Worm (Caenorhabditis elegans): ENCODE measurements around the gene str-138.
A peak's percentile ranks its signal among the peaks of the same experiment; 100 is the strongest.

str-138 gene

DNA sequence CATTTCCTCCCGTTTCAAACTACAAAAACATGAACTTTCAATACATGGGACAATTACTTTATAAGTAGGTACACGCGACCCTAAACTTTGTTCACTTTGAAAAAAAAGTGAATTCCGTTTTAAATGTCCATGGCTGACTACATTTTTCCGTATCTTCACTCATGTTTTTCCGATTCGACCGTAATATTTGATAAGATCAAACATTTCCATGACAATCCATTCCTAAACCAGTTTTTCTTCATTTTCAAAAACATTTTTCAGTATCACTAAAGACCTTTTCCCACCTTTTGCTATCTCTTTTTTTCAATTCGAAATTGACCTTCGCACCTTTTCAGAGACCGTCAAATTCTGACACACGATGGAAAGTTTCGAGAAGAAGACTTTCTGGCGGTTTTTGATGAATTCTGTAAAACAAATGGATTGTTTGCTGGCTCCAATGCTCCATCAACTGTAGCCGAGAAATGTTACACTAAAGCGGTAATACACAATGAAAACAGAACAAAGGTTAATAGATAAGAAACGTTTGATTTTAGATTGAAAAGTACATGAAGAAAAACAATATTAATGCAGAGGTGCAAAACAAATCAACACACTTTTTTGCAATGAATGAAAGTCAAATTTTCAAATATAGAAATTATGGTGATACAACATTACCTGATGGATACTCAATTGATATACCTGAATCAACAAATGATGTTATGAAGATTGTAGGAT, 30.9 kb upstream of the str-138 start:
- TF ChIP-seq ztf-4 (tag; optimal IDR thresholded peaks at IDR 0.05) (no peak), pha-4 (tag; optimal IDR thresholded peaks at IDR 0.05) (no peak), ceh-82 (tag; optimal IDR thresholded peaks at IDR 0.05) (no peak), egl-5 (tag; optimal IDR thresholded peaks at IDR 0.05) (no peak), nhr-11 (tag; optimal IDR thresholded peaks at IDR 0.05) (no peak), ceh-9 (tag; optimal IDR thresholded peaks at IDR 0.05) (no peak), fkh-2 (tag; optimal IDR thresholded peaks at IDR 0.05) (no peak), nhr-43 (tag; optimal IDR thresholded peaks at IDR 0.05; ENCODE audit: poor library complexity, severe bottlenecking) (peak; percentile 21), elt-1 (tag; optimal IDR thresholded peaks at IDR 0.05) (peak; percentile 16), R02D3.7 (tag; optimal IDR thresholded peaks at IDR 0.05) (no peak), hmg-11 (tag; optimal IDR thresholded peaks at IDR 0.05) (no peak), eor-1 (tag; optimal IDR thresholded peaks at IDR 0.05) (no peak), elt-3 (tag; optimal IDR thresholded peaks at IDR 0.05) (peak in 1 of 3 experiments; percentile 78)

DNA sequence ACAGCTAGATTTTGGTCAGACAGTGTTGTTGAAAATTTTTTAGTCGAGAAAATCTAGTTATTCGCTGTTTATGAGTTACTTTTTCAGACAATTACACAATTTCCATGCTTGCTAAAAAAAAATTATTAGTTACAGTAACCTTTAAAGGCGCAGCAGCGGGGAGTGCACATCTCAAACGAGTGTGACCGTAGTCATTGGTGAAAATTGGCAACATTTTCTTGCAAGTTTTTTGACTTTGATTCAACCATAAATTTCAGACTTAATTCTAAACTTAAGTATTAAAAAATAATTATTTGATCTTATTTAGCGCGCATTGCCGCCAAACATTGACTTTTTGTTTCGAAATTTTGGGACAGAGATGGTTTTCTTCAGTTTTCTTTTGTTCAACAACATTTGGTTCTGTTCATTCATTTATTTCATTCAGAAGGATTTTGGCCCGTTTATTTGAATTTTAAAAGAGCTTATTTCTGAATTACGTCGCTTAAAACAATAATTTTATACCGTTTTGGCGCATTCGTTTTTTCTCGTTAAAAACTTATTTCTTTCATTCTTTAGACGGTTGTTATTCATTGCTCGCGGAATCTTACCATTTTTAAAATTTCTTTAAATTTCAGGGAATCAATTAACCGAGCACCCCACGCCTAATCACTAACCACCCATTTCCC, 29.5 kb upstream of the str-138 start, which contains the start of gene oma-2:
oma-2 (plus strand) TSS at position 615 of the 665 bp plus-strand sequence.
- TF ChIP-seq nhr-43 (tag; optimal IDR thresholded peaks at IDR 0.05; ENCODE audit: poor library complexity, severe bottlenecking) (peak; percentile 57), lin-15B (tag; optimal IDR thresholded peaks at IDR 0.05) (no peak)

DNA sequence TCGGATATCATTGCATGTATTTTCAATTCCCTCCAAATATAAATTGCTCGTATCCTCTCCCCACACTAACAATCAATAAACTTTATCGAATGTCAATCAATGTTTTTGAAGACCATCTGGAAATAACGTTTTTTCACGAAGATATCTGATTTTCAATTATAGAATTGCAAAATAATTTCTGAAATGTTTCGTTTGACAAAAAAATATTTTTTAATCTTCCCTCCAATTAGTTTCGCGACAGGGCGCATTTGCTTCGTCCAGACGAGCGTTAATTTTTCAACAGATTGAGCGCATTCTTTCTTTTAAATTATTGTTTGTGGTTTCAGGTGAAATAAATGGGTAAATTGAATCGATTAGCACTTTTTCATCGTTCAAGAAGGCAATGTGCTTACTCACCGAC, 27.3 kb upstream of the str-138 start, which contains the start of gene vars-1:
vars-1 (plus strand) TSS at position 291 of the 400 bp plus-strand sequence.
- TF ChIP-seq lin-15B (tag; optimal IDR thresholded peaks at IDR 0.05) (peak; percentile 67), elt-2 (tag; optimal IDR thresholded peaks at IDR 0.05) (peak; percentile 13), R02D3.7 (tag; optimal IDR thresholded peaks at IDR 0.05) (peak; percentile 28), ceh-16 (tag; optimal IDR thresholded peaks at IDR 0.05) (no peak), daf-12 (tag; optimal IDR thresholded peaks at IDR 0.05) (no peak), nhr-23 (tag; optimal IDR thresholded peaks at IDR 0.05) (peak; percentile 57), ceh-9 (tag; optimal IDR thresholded peaks at IDR 0.05) (no peak), egl-27 (tag; optimal IDR thresholded peaks at IDR 0.05) (no peak), nfya-1 (tag; optimal IDR thresholded peaks at IDR 0.05; ENCODE audit: insufficient read depth) (peak; percentile 57), nhr-237 (tag; optimal IDR thresholded peaks at IDR 0.05) (no peak)

DNA sequence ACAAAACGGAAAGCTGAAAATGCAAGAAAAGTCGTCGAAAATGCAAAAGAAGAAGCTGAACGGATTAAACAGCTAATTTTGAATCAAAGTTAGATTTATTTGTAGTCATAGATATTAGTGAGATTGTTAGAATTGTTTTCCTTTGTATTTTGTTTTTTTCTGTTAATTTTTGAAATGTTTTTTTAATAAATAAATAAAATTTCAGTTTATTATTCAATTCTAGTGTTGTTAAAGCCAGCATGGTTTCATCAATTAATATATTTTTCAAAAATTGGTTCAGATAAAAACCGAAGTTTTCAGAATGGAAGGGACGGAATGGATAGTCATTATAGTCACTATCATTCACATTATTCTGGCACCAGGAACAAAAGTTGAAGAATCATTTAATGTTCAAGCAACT, 23.6 kb upstream of the str-138 start, which contains the start of gene algn-12:
algn-12 (plus strand) TSS at position 301 of the 400 bp plus-strand sequence.
- TF ChIP-seq nhr-43 (tag; optimal IDR thresholded peaks at IDR 0.05; ENCODE audit: poor library complexity, severe bottlenecking) (no peak), hmg-11 (tag; optimal IDR thresholded peaks at IDR 0.05) (no peak), elt-3 (tag; optimal IDR thresholded peaks at IDR 0.05) (no peak), nhr-11 (tag; optimal IDR thresholded peaks at IDR 0.05) (no peak), nhr-28 (tag; optimal IDR thresholded peaks at IDR 0.05) (no peak), elt-1 (tag; optimal IDR thresholded peaks at IDR 0.05) (no peak), snpc-4 (tag; optimal IDR thresholded peaks at IDR 0.05) (no peak), nhr-23 (tag; optimal IDR thresholded peaks at IDR 0.05) (no peak)

DNA sequence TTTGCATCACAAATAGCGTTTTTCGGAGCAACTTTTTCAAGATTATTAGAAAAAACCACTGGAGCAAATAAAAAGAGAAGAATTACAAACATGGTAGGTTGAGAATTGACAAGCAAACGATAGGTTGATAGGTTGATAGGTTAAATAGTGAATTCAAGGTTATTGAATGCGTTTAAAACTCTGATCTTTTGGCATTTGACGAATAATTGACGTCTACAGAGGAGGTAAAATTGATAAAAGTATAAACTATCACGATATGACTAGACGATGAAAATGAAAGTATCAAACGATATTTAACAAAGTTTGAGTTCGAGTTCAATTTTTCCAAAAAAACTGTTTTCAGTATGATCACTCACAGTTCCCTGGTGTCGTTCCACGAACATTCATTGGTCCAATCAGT, 22.5 kb upstream of the str-138 start, which contains the start of gene ZC513.14:
ZC513.14 (minus strand) TSS at position 101 of the 400 bp plus-strand sequence.
- TF ChIP-seq lin-15B (tag; optimal IDR thresholded peaks at IDR 0.05) = no peak
- no peak for TF ChIP-seq fkh-10 (GFP tag; optimal IDR thresholded peaks at IDR 0.05)
- TF ChIP-seq mml-1 (tag; optimal IDR thresholded peaks at IDR 0.05) = no peak
- TF ChIP-seq skn-1 (tag; optimal IDR thresholded peaks at IDR 0.05) = no peak
- TF ChIP-seq pqm-1 (tag; optimal IDR thresholded peaks at IDR 0.05) = no peak
- TF ChIP-seq ztf-11 (tag; optimal IDR thresholded peaks at IDR 0.05) = no peak
- no peak for TF ChIP-seq ceh-82 (tag; optimal IDR thresholded peaks at IDR 0.05)
- no peak for TF ChIP-seq ztf-4 (tag; optimal IDR thresholded peaks at IDR 0.05)
- no peak for TF ChIP-seq elt-2 (tag; optimal IDR thresholded peaks at IDR 0.05)
- no peak for TF ChIP-seq elt-1 (tag; optimal IDR thresholded peaks at IDR 0.05)
- no peak for TF ChIP-seq jun-1 (tag; optimal IDR thresholded peaks at IDR 0.05)

All from whole organism, L3 larva.